Worm (Caenorhabditis elegans): ENCODE data around the gene F57F4.1.

DNA sequence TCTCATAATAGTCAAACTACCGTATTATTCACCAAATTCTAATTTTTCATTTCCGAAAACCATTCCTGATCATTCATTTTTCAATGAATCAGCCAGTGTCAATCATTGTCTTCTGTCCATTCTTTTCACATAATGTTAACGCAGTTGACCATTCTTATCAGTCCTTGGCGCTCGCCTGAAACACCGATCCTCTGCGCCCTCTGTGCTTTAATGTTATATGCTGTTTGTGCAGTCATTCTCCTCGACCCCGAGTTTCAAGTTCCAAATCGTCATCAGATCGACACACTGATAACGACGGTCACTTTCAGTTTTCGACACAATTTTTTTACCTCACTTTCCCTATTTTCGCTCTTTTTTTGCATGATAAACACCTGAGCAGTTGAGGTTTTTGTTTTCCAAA lies 43.4 kb upstream of the F57F4.1 start:
- no peak for TF ChIP-seq sea-1 (GFP tag; conservative IDR thresholded peaks at IDR 0.05)
- TF ChIP-seq ama-1 (optimal IDR thresholded peaks at IDR 0.05): no peak
- no peak for TF ChIP-seq tbx-37 (GFP tag; conservative IDR thresholded peaks at IDR 0.05)
- no peak for TF ChIP-seq hnd-1 (tag; optimal IDR thresholded peaks at IDR 0.05)
- no peak for TF ChIP-seq ceh-36 (tag; optimal IDR thresholded peaks at IDR 0.05)
- TF ChIP-seq tra-4 (tag; optimal IDR thresholded peaks at IDR 0.05): no peak
- TF ChIP-seq pes-1 (GFP tag; IDR thresholded peaks at IDR 0.05): no peak
- no peak for TF ChIP-seq tbx-11 (GFP tag; IDR thresholded peaks at IDR 0.05)
- TF ChIP-seq ceh-13 (GFP tag; optimal IDR thresholded peaks at IDR 0.05): no peak
- TF ChIP-seq flt-1 (GFP tag; IDR thresholded peaks at IDR 0.05): no peak
- no peak for TF ChIP-seq ets-7 (tag; optimal IDR thresholded peaks at IDR 0.05)
- TF ChIP-seq B0310.2 (tag; optimal IDR thresholded peaks at IDR 0.05): no peak
- no peak for TF ChIP-seq hmg-4 (GFP tag; optimal IDR thresholded peaks at IDR 0.05)
- no peak for TF ChIP-seq aly-1 (tag; optimal IDR thresholded peaks at IDR 0.05)
